Worm (Caenorhabditis elegans) whole organism, L4 larva: ENCODE data around the gene hpo-28.

Experiments used
- aha-1 ChIP-seq: fragments of 150-350 bp; peaks from one replicate; lab custom pipeline; 2014; ENCODE audit warnings: missing biosample characterization, missing genetic modification characterization
- daf-19 ChIP-seq: fragments of 200-800 bp; sonication (Bioruptor generic); conservative IDR thresholded peaks from 2 replicates; pipeline ENCODE4 v1.3.6; 2022; ENCODE audit warnings: missing genetic modification characterization, missing compliant biosample characterization
- dve-1 ChIP-seq: sonication (generic microtip); optimal IDR thresholded peaks from 2 replicates; lab custom pipeline; 2017; ENCODE audit warnings: antibody characterized with exemption, mild to moderate bottlenecking, missing genetic modification characterization, missing compliant biosample characterization; ENCODE audit not compliant: insufficient read depth
- egl-27 ChIP-seq: sonication (generic microtip); optimal IDR thresholded peaks from 3 replicates; lab custom pipeline; 2017; ENCODE audit warnings: missing biosample characterization, missing genetic modification reagents, missing genetic modification characterization
- jun-1 ChIP-seq: fragments of 150-350 bp; optimal IDR thresholded peaks from 2 replicates; lab custom pipeline; 2014; ENCODE audit warnings: missing biosample characterization, missing genetic modification reagents, missing genetic modification characterization
- lin-13 ChIP-seq: fragments of 150-350 bp; optimal IDR thresholded peaks from 2 replicates; lab custom pipeline; 2014; ENCODE audit warnings: missing biosample characterization, missing genetic modification reagents, missing genetic modification characterization
- mep-1 ChIP-seq: fragments of 150-350 bp; sonication (generic microtip); optimal IDR thresholded peaks from 3 replicates; lab custom pipeline; 2014; ENCODE audit warnings: missing biosample characterization, missing genetic modification characterization
- nhr-237 ChIP-seq: sonication (generic microtip); optimal IDR thresholded peaks from 2 replicates; lab custom pipeline; 2017; ENCODE audit warnings: missing biosample characterization, missing genetic modification characterization
- nhr-77 ChIP-seq: fragments of 150-350 bp; optimal IDR thresholded peaks from 2 replicates; lab custom pipeline; 2014; ENCODE audit warnings: missing biosample characterization, missing genetic modification characterization
- pqm-1 ChIP-seq: sonication (generic microtip); optimal IDR thresholded peaks from 2 replicates; lab custom pipeline; 2017; ENCODE audit warnings: missing biosample characterization, missing genetic modification characterization
- skn-1 ChIP-seq: fragments of 150-350 bp; optimal IDR thresholded peaks from 2 replicates; lab custom pipeline; 2014; ENCODE audit warnings: missing biosample characterization, missing genetic modification characterization
- unc-62 ChIP-seq, 3 experiments: fragments of 150-350 bp in 1 of 3; sonication (generic microtip); optimal IDR thresholded peaks in 2 of 3; peaks in 1 of 3; 1 replicate in 1 of 3; 2 replicates in 2 of 3; lab custom pipeline; 2014 to 2017; ENCODE audit warnings: missing biosample characterization in 3 of 3, missing genetic modification characterization in 3 of 3, missing genetic modification reagents in 3 of 3, missing genotype in 1 of 3

- TF ChIP-seq pqm-1 (tag; lab: Kevin White, UChicago) (no peak), dve-1 (tag; lab: Kevin White, UChicago) (no peak), unc-62 (GFP tag; optimal IDR thresholded peaks at IDR 0.05 in 1 of 2; lab: Kevin White, UChicago) (no peak), unc-62 (tag; optimal IDR thresholded peaks at IDR 0.05; lab: Kevin White, UChicago) (no peak), nhr-237 (tag; lab: Kevin White, UChicago) (no peak), mep-1 (tag; lab: Kevin White, UChicago) (no peak), daf-19 (no peak), skn-1 (tag; lab: Kevin White, UChicago) (no peak), nhr-77 (tag; lab: Kevin White, UChicago) (no peak), jun-1 (no peak), aha-1 (tag; lab: Kevin White, UChicago) (no peak), lin-13 (GFP tag; lab: Kevin White, UChicago) (no peak), egl-27 (tag; lab: Kevin White, UChicago) (no peak)
Measured at ce11 chrIII:5747185-5747584, 38.1 kb upstream of the hpo-28 start, which contains the start of gene B0244.4.
